Fruit fly (Drosophila melanogaster): ENCODE measurements around the gene Gbeta13F.

The Gbeta13F gene

DNA sequence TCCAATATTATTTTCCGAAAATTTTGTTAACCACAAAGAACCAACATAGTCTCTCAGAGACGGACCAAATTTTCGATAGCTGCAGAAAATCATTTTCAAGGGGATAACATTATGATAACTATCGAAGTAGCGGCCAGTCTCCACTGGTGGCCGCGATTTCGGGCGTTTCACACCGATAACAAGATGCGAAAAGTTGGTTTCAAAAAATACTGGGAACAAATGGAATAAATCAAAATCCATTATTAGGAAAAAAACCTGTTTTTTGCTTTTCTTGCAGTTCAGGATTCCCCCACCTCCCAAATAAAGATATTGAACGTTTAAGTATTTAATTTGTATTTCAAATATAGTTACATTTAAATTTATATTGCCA is 27.3 kb downstream of the Gbeta13F start, which contains the start of gene tay (continued):
- TF ChIP-seq Jarid2 (GFP tag; optimal IDR thresholded peaks at IDR 0.05): no peak
- TF ChIP-seq Bteb2 (GFP tag; optimal IDR thresholded peaks at IDR 0.05): no peak
- peak; percentile 42 for TF ChIP-seq Myb (GFP tag; optimal IDR thresholded peaks at IDR 0.05)
- peak; percentile 99 for TF ChIP-seq CG7357 (GFP tag; IDR thresholded peaks at IDR 0.05)
- TF ChIP-seq CG7987 (GFP tag; optimal IDR thresholded peaks at IDR 0.05): no peak
- TF ChIP-seq CG17186 (GFP tag; optimal IDR thresholded peaks at IDR 0.05): peak; percentile 20
- TF ChIP-seq CG6254 (GFP tag; optimal IDR thresholded peaks at IDR 0.05): no peak
- TF ChIP-seq cwo (GFP tag; optimal IDR thresholded peaks at IDR 0.05): no peak
- TF ChIP-seq zen2 (GFP tag; IDR thresholded peaks at IDR 0.05; ENCODE audit: partially characterized antibody): no peak; the same call in 2 of the 3 replicates
- TF ChIP-seq CG16815 (GFP tag; optimal IDR thresholded peaks at IDR 0.05): no peak
- no peak for TF ChIP-seq fd96Cb (tag; optimal IDR thresholded peaks at IDR 0.05)
- TF ChIP-seq GATAe (GFP tag; conservative IDR thresholded peaks at IDR 0.05): no peak
- TF ChIP-seq HHEX (GFP tag; optimal IDR thresholded peaks at IDR 0.05): no peak
- no peak for TF ChIP-seq CG4404 (GFP tag; IDR thresholded peaks at IDR 0.05)
- TF ChIP-seq CG7839 (tag; optimal IDR thresholded peaks at IDR 0.05): no peak
- no peak for TF ChIP-seq CG11247 (GFP tag; IDR thresholded peaks at IDR 0.05)
- TF ChIP-seq CG6791 (GFP tag; IDR thresholded peaks at IDR 0.05; ENCODE audit: partially characterized antibody): peak; percentile 64; the same call in 2 of the 3 replicates
- no peak for TF ChIP-seq nerfin-1 (tag; optimal IDR thresholded peaks at IDR 0.05)
- TF ChIP-seq CG14667 (GFP tag; IDR thresholded peaks at IDR 0.05): no peak
- no peak for TF ChIP-seq CG7271 (tag; optimal IDR thresholded peaks at IDR 0.05)
- no peak for TF ChIP-seq bcd (GFP tag; optimal IDR thresholded peaks at IDR 0.05)
- TF ChIP-seq Rfx (GFP tag; IDR thresholded peaks at IDR 0.05): peak; percentile 63; the same call in 1 of the 2 replicates
- TF ChIP-seq CG6654 (GFP tag; optimal IDR thresholded peaks at IDR 0.05): no peak
- no peak for TF ChIP-seq cas (GFP tag; IDR thresholded peaks at IDR 0.05)
- TF ChIP-seq C15 (GFP tag; IDR thresholded peaks at IDR 0.05): no peak
- no peak for TF ChIP-seq CG6272 (GFP tag; IDR thresholded peaks at IDR 0.05)
- TF ChIP-seq CG10274 (GFP tag; optimal IDR thresholded peaks at IDR 0.05): no peak
- no peak for TF ChIP-seq unpg (GFP tag; optimal IDR thresholded peaks at IDR 0.05)
- peak; percentile 80 for TF ChIP-seq CG15514 (GFP tag; optimal IDR thresholded peaks at IDR 0.05)
- TF ChIP-seq z (GFP tag; IDR thresholded peaks at IDR 0.05): no peak
- TF ChIP-seq CG6689 (GFP tag; IDR thresholded peaks at IDR 0.05): no peak
- TF ChIP-seq jumu (GFP tag; optimal IDR thresholded peaks at IDR 0.05): peak; percentile 14
- TF ChIP-seq CG9215 (GFP tag; IDR thresholded peaks at IDR 0.05): no peak
- no peak for TF ChIP-seq dan (GFP tag; IDR thresholded peaks at IDR 0.05)
- TF ChIP-seq grau (tag; optimal IDR thresholded peaks at IDR 0.05): no peak
- TF ChIP-seq klu (GFP tag; IDR thresholded peaks at IDR 0.05): no peak
- peak; percentile 79 for TF ChIP-seq Opbp (GFP tag; IDR thresholded peaks at IDR 0.05; ENCODE audit: partially characterized antibody)
- no peak for TF ChIP-seq Atf-2 (GFP tag; optimal IDR thresholded peaks at IDR 0.05)
- no peak for TF ChIP-seq psq (GFP tag; optimal IDR thresholded peaks at IDR 0.05)
- TF ChIP-seq CG4424 (GFP tag; optimal IDR thresholded peaks at IDR 0.05): no peak
- no peak for TF ChIP-seq aop (GFP tag; IDR thresholded peaks at IDR 0.05)
- peak; percentile 74 for TF ChIP-seq HLH4C (GFP tag; IDR thresholded peaks at IDR 0.05; ENCODE audit: partially characterized antibody)
- TF ChIP-seq CG4707 (GFP tag; optimal IDR thresholded peaks at IDR 0.05): no peak
- no peak for TF ChIP-seq ash1 (GFP tag; optimal IDR thresholded peaks at IDR 0.05)
- TF ChIP-seq sens-2 (GFP tag; IDR thresholded peaks at IDR 0.05): no peak
- TF ChIP-seq tx (GFP tag; optimal IDR thresholded peaks at IDR 0.05): no peak
- TF ChIP-seq pho (GFP tag; optimal IDR thresholded peaks at IDR 0.05): no peak
- TF ChIP-seq CG4282 (GFP tag; optimal IDR thresholded peaks at IDR 0.05): no peak
- peak; percentile 82 for TF ChIP-seq amos (GFP tag; IDR thresholded peaks at IDR 0.05; ENCODE audit: partially characterized antibody)
- peak; percentile 81 for TF ChIP-seq BEAF-32 (GFP tag; optimal IDR thresholded peaks at IDR 0.05)
- TF ChIP-seq peb (GFP tag; IDR thresholded peaks at IDR 0.05): no peak

All from whole organism, embryonic.